1 worm cellular context compared by ENCODE assay signal in the genomic region with DNA sequence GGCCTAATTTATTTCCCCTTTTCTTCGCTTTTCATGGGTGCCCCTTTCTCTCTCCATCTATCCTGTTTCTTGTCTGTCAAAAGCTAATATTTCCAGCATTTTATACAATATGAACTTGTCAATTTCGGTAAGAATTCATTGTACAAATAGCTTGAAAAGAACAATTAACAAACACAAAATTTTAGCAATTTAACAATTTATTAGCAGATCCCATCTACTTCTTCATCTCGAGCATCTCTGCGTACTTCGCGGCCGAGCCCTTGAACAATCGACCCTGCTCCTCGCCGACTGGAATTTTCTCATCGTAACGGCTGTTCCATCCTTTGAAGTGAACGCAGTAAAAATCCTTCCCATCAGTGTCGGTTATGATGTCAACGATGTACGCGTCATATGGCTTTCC.
TF ChIP-seq lines count a peak whose summit lies in the region.

No protein-coding gene starts in this region.

TF ChIP-seq in whole organism, young adult, 124 proteins besides CTCF, POLR2A, EP300 and RAD21 (continued from another document):
- TF ChIP-seq aptf-2 (GFP tag; conservative IDR thresholded peaks at IDR 0.05; lab: Robert Waterston, UW): no peak
- TF ChIP-seq nhr-90 (tag; optimal IDR thresholded peaks at IDR 0.05; lab: Kevin White, UChicago): no peak
- TF ChIP-seq madf-6 (GFP tag; IDR thresholded peaks at IDR 0.05; lab: Robert Waterston, UW): peak; percentile 57
- TF ChIP-seq ztf-22 (GFP tag; optimal IDR thresholded peaks at IDR 0.05; lab: Kevin White, UChicago): no peak
- TF ChIP-seq hmg-1.2 (GFP tag; IDR thresholded peaks at IDR 0.05; lab: Robert Waterston, UW): peak; percentile 19; the same call in 1 of the 2 replicates
- peak; percentile 22 for TF ChIP-seq repo-1 (tag; optimal IDR thresholded peaks at IDR 0.05; lab: Kevin White, UChicago)
- TF ChIP-seq tbp1 (GFP tag; optimal IDR thresholded peaks at IDR 0.05; lab: Kevin White, UChicago): peak; percentile 31
- no peak for TF ChIP-seq madf-10 (tag; optimal IDR thresholded peaks at IDR 0.05; lab: Kevin White, UChicago)
- no peak for TF ChIP-seq F23B12.7 (tag; optimal IDR thresholded peaks at IDR 0.05; lab: Kevin White, UChicago; ENCODE audit: insufficient read depth)
- no peak for TF ChIP-seq pha-4 (tag; optimal IDR thresholded peaks at IDR 0.05; lab: Kevin White, UChicago)
- TF ChIP-seq die-1 (tag; optimal IDR thresholded peaks at IDR 0.05; lab: Kevin White, UChicago): peak; percentile 31
- TF ChIP-seq rec-8 (tag; optimal IDR thresholded peaks at IDR 0.05; lab: Kevin White, UChicago): no peak
- TF ChIP-seq Y56A3A.18 (GFP tag; IDR thresholded peaks at IDR 0.05; lab: Robert Waterston, UW): no peak
- no peak for TF ChIP-seq let-526 (GFP tag; IDR thresholded peaks at IDR 0.05; lab: Robert Waterston, UW)
- no peak for TF ChIP-seq nhr-27 (tag; optimal IDR thresholded peaks at IDR 0.05; lab: Kevin White, UChicago)
- no peak for TF ChIP-seq mcd-1 (GFP tag; IDR thresholded peaks at IDR 0.05; lab: Robert Waterston, UW)
- TF ChIP-seq snpc-3.4 (tag; optimal IDR thresholded peaks at IDR 0.05; lab: Kevin White, UChicago): no peak
